Worm (Caenorhabditis elegans) whole organism, late embryonic: ENCODE results near the gene abu-10.

Source experiments
- C08G9.2 ChIP-seq: sonication (generic microtip); optimal IDR thresholded peaks from 2 replicates; lab custom pipeline; 2016; ENCODE audit warnings: mild to moderate bottlenecking, missing genetic modification characterization, moderate library complexity, missing compliant biosample characterization
- C38D4.7 ChIP-seq: fragments of 200-800 bp; sonication (Bioruptor generic); optimal IDR thresholded peaks from 2 replicates; lab custom pipeline; 2018; ENCODE audit warnings: mild to moderate bottlenecking, missing genetic modification characterization, moderate library complexity, missing compliant biosample characterization
- K09A11.1 ChIP-seq: sonication (generic microtip); optimal IDR thresholded peaks from 2 replicates; lab custom pipeline; 2017; ENCODE audit warnings: antibody characterized with exemption, mild to moderate bottlenecking, missing genetic modification characterization, missing compliant biosample characterization; ENCODE audit not compliant: insufficient read depth
- Y22D7AL.16 ChIP-seq: sonication (generic microtip); optimal IDR thresholded peaks from 2 replicates; lab custom pipeline; 2016; ENCODE audit warnings: missing genetic modification characterization, missing compliant biosample characterization
- ama-1 ChIP-seq: fragments of 150-350 bp; optimal IDR thresholded peaks from 2 replicates; lab custom pipeline; 2014
- ceh-2 ChIP-seq: sonication (generic microtip); optimal IDR thresholded peaks from 2 replicates; lab custom pipeline; 2016; ENCODE audit warnings: missing genotype, missing genetic modification characterization, missing compliant biosample characterization
- ceh-22 ChIP-seq: sonication (generic microtip); optimal IDR thresholded peaks from 2 replicates; lab custom pipeline; 2017; ENCODE audit warnings: missing biosample characterization, missing genetic modification characterization
- ceh-24 ChIP-seq: sonication (generic microtip); optimal IDR thresholded peaks from 2 replicates; lab custom pipeline; 2016; ENCODE audit warnings: mild to moderate bottlenecking, missing genetic modification characterization, missing compliant biosample characterization
- ceh-31 ChIP-seq: sonication (generic microtip); optimal IDR thresholded peaks from 2 replicates; lab custom pipeline; 2016; ENCODE audit warnings: missing genetic modification characterization, missing compliant biosample characterization
- ceh-48 ChIP-seq: sonication (generic microtip); optimal IDR thresholded peaks from 2 replicates; lab custom pipeline; 2016; ENCODE audit warnings: missing genetic modification characterization, inconsistent platforms, missing compliant biosample characterization
- ceh-6 ChIP-seq: fragments of 200-800 bp; sonication (Bioruptor generic); optimal IDR thresholded peaks from 2 replicates; lab custom pipeline; 2018; ENCODE audit warnings: mild to moderate bottlenecking, missing genetic modification characterization, missing compliant biosample characterization
- ceh-9 ChIP-seq: sonication (generic microtip); optimal IDR thresholded peaks from 2 replicates; lab custom pipeline; 2016; ENCODE audit warnings: mild to moderate bottlenecking, missing genetic modification characterization, inconsistent platforms, missing compliant biosample characterization
- che-1 ChIP-seq: sonication (generic microtip); optimal IDR thresholded peaks from 2 replicates; lab custom pipeline; 2016; ENCODE audit warnings: mild to moderate bottlenecking, missing genetic modification characterization, missing compliant biosample characterization
- elt-4 ChIP-seq: sonication (generic microtip); optimal IDR thresholded peaks from 2 replicates; lab custom pipeline; 2016; ENCODE audit warnings: missing genetic modification characterization, missing compliant biosample characterization
- gmeb-2 ChIP-seq: sonication (generic microtip); optimal IDR thresholded peaks from 2 replicates; lab custom pipeline; 2016; ENCODE audit warnings: missing genetic modification characterization, inconsistent platforms, missing compliant biosample characterization
- hlh-30 ChIP-seq: sonication (generic microtip); optimal IDR thresholded peaks from 2 replicates; lab custom pipeline; 2017; ENCODE audit warnings: antibody characterized with exemption, missing genetic modification characterization, missing compliant biosample characterization; ENCODE audit not compliant: insufficient read depth
- hlh-6 ChIP-seq: sonication (generic microtip); optimal IDR thresholded peaks from 2 replicates; lab custom pipeline; 2016; ENCODE audit warnings: missing genotype, missing genetic modification characterization, missing compliant biosample characterization
- hlh-8 ChIP-seq: sonication (generic microtip); optimal IDR thresholded peaks from 2 replicates; lab custom pipeline; 2016; ENCODE audit warnings: missing genotype, missing genetic modification characterization, missing compliant biosample characterization
- madf-2 ChIP-seq: sonication (generic microtip); optimal IDR thresholded peaks from 2 replicates; lab custom pipeline; 2017; ENCODE audit warnings: missing genetic modification characterization, missing compliant biosample characterization
- nfya-1 ChIP-seq: sonication (generic microtip); optimal IDR thresholded peaks from 2 replicates; lab custom pipeline; 2017; ENCODE audit warnings: missing genetic modification characterization, mild to moderate bottlenecking, missing compliant biosample characterization, antibody characterized with exemption, moderate library complexity
- nhr-11 ChIP-seq: fragments of 150-350 bp; optimal IDR thresholded peaks from 2 replicates; lab custom pipeline; 2014; ENCODE audit warnings: missing biosample characterization, missing genetic modification characterization
- nhr-232 ChIP-seq: sonication (generic microtip); optimal IDR thresholded peaks from 2 replicates; lab custom pipeline; 2016; ENCODE audit warnings: missing genetic modification characterization, missing compliant biosample characterization
- pag-3 ChIP-seq: sonication (generic microtip); optimal IDR thresholded peaks from 2 replicates; lab custom pipeline; 2016; ENCODE audit warnings: missing compliant biosample characterization, missing genetic modification characterization, borderline replicate concordance
- pax-1 ChIP-seq: fragments of 150-350 bp; optimal IDR thresholded peaks from 2 replicates; lab custom pipeline; 2014; ENCODE audit warnings: missing biosample characterization, missing genetic modification characterization
- pqm-1 ChIP-seq: sonication (generic microtip); optimal IDR thresholded peaks from 2 replicates; lab custom pipeline; 2016; ENCODE audit warnings: missing genetic modification characterization, missing compliant biosample characterization
- pros-1 ChIP-seq: fragments of 150-350 bp; optimal IDR thresholded peaks from 2 replicates; lab custom pipeline; 2014; ENCODE audit warnings: missing biosample characterization, missing genetic modification reagents, missing genetic modification characterization
- ref-2 ChIP-seq: sonication (generic microtip); optimal IDR thresholded peaks from 2 replicates; lab custom pipeline; 2016; ENCODE audit warnings: missing genetic modification characterization, missing compliant biosample characterization
- sdc-2 ChIP-seq: sonication (generic microtip); optimal IDR thresholded peaks from 2 replicates; lab custom pipeline; 2016; ENCODE audit warnings: missing genotype, missing genetic modification characterization, missing compliant biosample characterization
- sox-2 ChIP-seq: fragments of 200-800 bp; sonication (Bioruptor generic); IDR thresholded peaks from 2 replicates; pipeline ENCODE4 v1.3.6; 2022; ENCODE audit warnings: missing genetic modification reagents, missing genetic modification characterization, missing compliant biosample characterization
- tbx-7 ChIP-seq: sonication (generic microtip); optimal IDR thresholded peaks from 2 replicates; lab custom pipeline; 2016; ENCODE audit warnings: missing genotype, missing genetic modification characterization, missing compliant biosample characterization
- unc-42 ChIP-seq: sonication (generic microtip); optimal IDR thresholded peaks from 2 replicates; lab custom pipeline; 2016; ENCODE audit warnings: missing genotype, missing genetic modification characterization, missing compliant biosample characterization
- unc-86 ChIP-seq: sonication (generic microtip); optimal IDR thresholded peaks from 2 replicates; lab custom pipeline; 2016; ENCODE audit warnings: missing genetic modification characterization, missing compliant biosample characterization
- zip-5 ChIP-seq: sonication (generic microtip); optimal IDR thresholded peaks from 2 replicates; lab custom pipeline; 2016; ENCODE audit warnings: missing genetic modification characterization, missing compliant biosample characterization
- ztf-16 ChIP-seq: sonication (generic microtip); optimal IDR thresholded peaks from 2 replicates; lab custom pipeline; 2017; ENCODE audit warnings: missing genetic modification characterization, missing compliant biosample characterization

Gene abu-10

ce11 chrX:3807166-3807565 lies 9.2 kb downstream of the abu-10 start, which contains the start of gene F35A5.1:
Gene F35A5.1, plus strand, starts transcription at chrX:3807466.
- TF ChIP-seq hlh-6, result no peak
- no peak for TF ChIP-seq ref-2 (tag; lab: Kevin White, UChicago)
- no peak for TF ChIP-seq ceh-48 (tag; lab: Kevin White, UChicago)
- no peak for TF ChIP-seq pqm-1
- TF ChIP-seq che-1 (tag; lab: Kevin White, UChicago), result no peak
- TF ChIP-seq C08G9.2 (tag; lab: Kevin White, UChicago), result no peak

ce11 chrX:3814827-3815226 lies 16.8 kb downstream of the abu-10 start:
- no peak for TF ChIP-seq ztf-16 (tag; lab: Kevin White, UChicago)
- TF ChIP-seq hlh-8 (tag; lab: Kevin White, UChicago), result no peak

DNA sequence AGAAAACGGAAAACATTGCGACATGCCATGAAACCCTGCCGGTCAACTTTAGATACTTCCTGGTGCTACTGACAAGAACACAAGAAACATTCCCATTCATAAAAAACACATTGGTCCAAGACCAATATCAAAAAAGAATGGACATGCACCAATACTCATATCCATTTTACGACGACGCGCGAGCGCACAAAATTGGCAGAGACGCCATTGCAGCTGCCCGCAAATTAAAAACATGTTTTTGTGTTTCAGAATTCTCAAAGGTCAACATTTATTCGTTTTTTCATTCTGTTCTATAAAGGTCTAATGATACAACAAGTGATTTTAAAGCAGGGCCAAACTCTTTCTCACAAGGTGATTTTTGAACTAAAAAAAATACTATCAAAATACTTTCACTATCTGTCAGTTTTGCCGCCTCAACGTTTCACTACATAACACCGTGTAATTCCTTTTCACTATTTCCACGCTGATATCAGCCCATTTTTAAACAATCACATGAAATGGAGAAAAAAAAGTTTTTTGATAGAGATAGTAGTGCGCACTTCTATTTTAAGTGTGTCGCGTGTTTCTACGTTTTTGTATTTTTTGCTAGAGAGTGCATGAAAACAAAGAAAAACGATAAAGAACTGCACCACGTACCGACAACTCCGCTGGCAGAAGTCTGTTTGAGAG lies 21.0 kb downstream of the abu-10 start:
- TF ChIP-seq ceh-22 (tag; lab: Kevin White, UChicago), result no peak
- no peak for TF ChIP-seq tbx-7 (tag; lab: Kevin White, UChicago)
- no peak for TF ChIP-seq pros-1 (tag; lab: Kevin White, UChicago)
- no peak for TF ChIP-seq ceh-6
- no peak for TF ChIP-seq hlh-30 (tag; lab: Kevin White, UChicago)
- TF ChIP-seq gmeb-2 (tag; lab: Kevin White, UChicago), result no peak
- no peak for TF ChIP-seq C08G9.2 (tag; lab: Kevin White, UChicago)
- no peak for TF ChIP-seq C38D4.7 (GFP tag; lab: Kevin White, UChicago)
- no peak for TF ChIP-seq elt-4 (tag; lab: Kevin White, UChicago)
- TF ChIP-seq nfya-1 (tag; lab: Kevin White, UChicago), result no peak
- TF ChIP-seq zip-5 (tag; lab: Kevin White, UChicago), result no peak
- TF ChIP-seq ceh-9 (tag; lab: Kevin White, UChicago), result no peak

- TF ChIP-seq nhr-232, result no peak
- no peak for TF ChIP-seq sox-2 (GFP tag; lab: Robert Waterston, UW)
- no peak for TF ChIP-seq ceh-2
- no peak for TF ChIP-seq pax-1 (tag; lab: Kevin White, UChicago)
Measured at ce11 chrX:3819697-3820096, 21.7 kb downstream of the abu-10 start.

DNA sequence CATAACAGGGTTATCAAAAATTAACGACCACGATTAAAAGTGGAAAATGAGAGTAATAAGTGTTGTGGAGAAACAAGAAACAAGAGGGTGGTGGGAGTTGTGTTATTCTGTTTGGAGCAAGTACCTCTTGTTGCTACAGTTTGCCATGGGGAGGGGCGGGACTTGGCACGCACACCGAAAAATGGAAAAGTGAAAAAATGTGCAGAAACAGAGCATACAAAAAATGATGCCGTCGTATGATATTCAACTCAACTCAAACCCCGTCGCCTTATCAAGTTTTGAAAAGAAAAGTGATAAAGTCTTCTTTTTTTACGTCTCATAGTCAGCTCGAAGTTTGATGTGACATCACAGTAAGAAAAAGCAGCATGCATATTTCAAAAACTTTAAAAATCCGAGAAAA lies 22.7 kb downstream of the abu-10 start:
- no peak for TF ChIP-seq ama-1
- TF ChIP-seq ceh-6, result no peak
- no peak for TF ChIP-seq nhr-11
- no peak for TF ChIP-seq hlh-8 (tag; lab: Kevin White, UChicago)
- no peak for TF ChIP-seq sdc-2 (tag; lab: Kevin White, UChicago)
- TF ChIP-seq K09A11.1 (tag; lab: Kevin White, UChicago), result no peak
- no peak for TF ChIP-seq pag-3
- no peak for TF ChIP-seq nfya-1 (tag; lab: Kevin White, UChicago)
- TF ChIP-seq madf-2, result no peak
- TF ChIP-seq ceh-24 (tag; lab: Kevin White, UChicago), result no peak
- TF ChIP-seq pros-1 (tag; lab: Kevin White, UChicago), result no peak
- no peak for TF ChIP-seq ceh-31
- TF ChIP-seq che-1 (tag; lab: Kevin White, UChicago), result no peak
- no peak for TF ChIP-seq unc-42 (tag; lab: Kevin White, UChicago)
- no peak for TF ChIP-seq ceh-22 (tag; lab: Kevin White, UChicago)
- TF ChIP-seq unc-86, result no peak
- TF ChIP-seq Y22D7AL.16 (tag; lab: Kevin White, UChicago), result no peak
- TF ChIP-seq ceh-9 (tag; lab: Kevin White, UChicago), result no peak
